Worm (Caenorhabditis elegans) whole organism, L2 larva: Measurements from ENCODE around the gene hrpu-2.

ENCODE experiments used
- nhr-25 ChIP-seq: fragments of 150-350 bp; sonication (generic microtip); optimal IDR thresholded peaks from 3 replicates; lab custom pipeline; 2014; ENCODE audit warnings: missing biosample characterization, missing genetic modification characterization
- nhr-6 ChIP-seq: fragments of 150-350 bp; optimal IDR thresholded peaks from 2 replicates; lab custom pipeline; 2014; ENCODE audit warnings: missing biosample characterization, missing genetic modification characterization
- zag-1 ChIP-seq: fragments of 150-350 bp; optimal IDR thresholded peaks from 2 replicates; lab custom pipeline; 2014; ENCODE audit warnings: missing biosample characterization, missing genetic modification characterization

- no peak for TF ChIP-seq nhr-25 (tag; lab: Kevin White, UChicago)
- TF ChIP-seq zag-1 (tag; lab: Kevin White, UChicago) = no peak
- TF ChIP-seq nhr-6 (tag; lab: Kevin White, UChicago) = no peak
These were observed 68.5 kb downstream of the hrpu-2 start for ce11 chrIV:2246150-2246549.
